Fruit fly (Drosophila melanogaster): ENCODE measurements around the gene CG6040.

The CG6040 gene

dm6 chr3R:19147511-19148239 is 50.9 kb downstream of the CG6040 start, which contains the start of gene Ppcs:
TSS of gene Ppcs (minus strand) at chr3R:19147910.
- TF ChIP-seq h (GFP tag; optimal IDR thresholded peaks at IDR 0.05) (peak; percentile 85), psq (GFP tag; optimal IDR thresholded peaks at IDR 0.05) (peak; percentile 51), ey (GFP tag; optimal IDR thresholded peaks at IDR 0.05) (peak; percentile 63), fru (GFP tag; optimal IDR thresholded peaks at IDR 0.05) (peak; percentile 71), rgr (GFP tag; optimal IDR thresholded peaks at IDR 0.05) (peak; percentile 65), brk (GFP tag; optimal IDR thresholded peaks at IDR 0.05) (peak; percentile 51), Sp1 (GFP tag; optimal IDR thresholded peaks at IDR 0.05) (peak; percentile 57), Dfd (GFP tag; optimal IDR thresholded peaks at IDR 0.05) (no peak), GATAd (GFP tag; optimal IDR thresholded peaks at IDR 0.05) (no peak), jim (GFP tag; optimal IDR thresholded peaks at IDR 0.05) (peak; percentile 62), Hr83 (GFP tag; optimal IDR thresholded peaks at IDR 0.05; ENCODE audit: poor library complexity, severe bottlenecking) (peak; percentile 22), usp (GFP tag; optimal IDR thresholded peaks at IDR 0.05) (no peak), Hnf4 (GFP tag; optimal IDR thresholded peaks at IDR 0.05) (peak; percentile 95), dmrt93B (GFP tag; optimal IDR thresholded peaks at IDR 0.05) (peak; percentile 78), OdsH (GFP tag; optimal IDR thresholded peaks at IDR 0.05) (peak; percentile 71), woc (GFP tag; optimal IDR thresholded peaks at IDR 0.05) (peak; percentile 66), Vsx2 (GFP tag; optimal IDR thresholded peaks at IDR 0.05; ENCODE audit: partially characterized antibody) (peak; percentile 76), CrebA (GFP tag; optimal IDR thresholded peaks at IDR 0.05; ENCODE audit: borderline replicate concordance) (no peak), Dif (GFP tag; optimal IDR thresholded peaks at IDR 0.05; ENCODE audit: partially characterized antibody) (peak; percentile 85), CG32264 (GFP tag; optimal IDR thresholded peaks at IDR 0.05) (peak; percentile 4), HLH106 (tag; optimal IDR thresholded peaks at IDR 0.05) (peak; percentile 70), dsf (GFP tag; optimal IDR thresholded peaks at IDR 0.05; ENCODE audit: borderline replicate concordance) (no peak), br (GFP tag; optimal IDR thresholded peaks at IDR 0.05) (peak; percentile 77), dl (GFP tag; optimal IDR thresholded peaks at IDR 0.05; ENCODE audit: insufficient read depth in 1 of 2, partially characterized antibody in 2 of 2) (peak in 1 of 2 experiments; percentile 79), sv (GFP tag; optimal IDR thresholded peaks at IDR 0.05) (peak; percentile 57), CG9705 (GFP tag; optimal IDR thresholded peaks at IDR 0.05) (peak; percentile 79), Myc (optimal IDR thresholded peaks at IDR 0.05) (peak; percentile 69), foxo (GFP tag; optimal IDR thresholded peaks at IDR 0.05) (peak in 1 of 2 experiments; percentile 76), Jra (GFP tag; optimal IDR thresholded peaks at IDR 0.05) (peak; percentile 66), sage (GFP tag; optimal IDR thresholded peaks at IDR 0.05) (no peak), Abd-B (GFP tag; optimal IDR thresholded peaks at IDR 0.05) (no peak), pan (optimal IDR thresholded peaks at IDR 0.05) (no peak), tai (GFP tag; optimal IDR thresholded peaks at IDR 0.05) (peak; percentile 76), Rel (GFP tag; optimal IDR thresholded peaks at IDR 0.05) (no peak), Rel (tag; optimal IDR thresholded peaks at IDR 0.05) (no peak), Hr78 (GFP tag; optimal IDR thresholded peaks at IDR 0.05) (no peak)

DNA sequence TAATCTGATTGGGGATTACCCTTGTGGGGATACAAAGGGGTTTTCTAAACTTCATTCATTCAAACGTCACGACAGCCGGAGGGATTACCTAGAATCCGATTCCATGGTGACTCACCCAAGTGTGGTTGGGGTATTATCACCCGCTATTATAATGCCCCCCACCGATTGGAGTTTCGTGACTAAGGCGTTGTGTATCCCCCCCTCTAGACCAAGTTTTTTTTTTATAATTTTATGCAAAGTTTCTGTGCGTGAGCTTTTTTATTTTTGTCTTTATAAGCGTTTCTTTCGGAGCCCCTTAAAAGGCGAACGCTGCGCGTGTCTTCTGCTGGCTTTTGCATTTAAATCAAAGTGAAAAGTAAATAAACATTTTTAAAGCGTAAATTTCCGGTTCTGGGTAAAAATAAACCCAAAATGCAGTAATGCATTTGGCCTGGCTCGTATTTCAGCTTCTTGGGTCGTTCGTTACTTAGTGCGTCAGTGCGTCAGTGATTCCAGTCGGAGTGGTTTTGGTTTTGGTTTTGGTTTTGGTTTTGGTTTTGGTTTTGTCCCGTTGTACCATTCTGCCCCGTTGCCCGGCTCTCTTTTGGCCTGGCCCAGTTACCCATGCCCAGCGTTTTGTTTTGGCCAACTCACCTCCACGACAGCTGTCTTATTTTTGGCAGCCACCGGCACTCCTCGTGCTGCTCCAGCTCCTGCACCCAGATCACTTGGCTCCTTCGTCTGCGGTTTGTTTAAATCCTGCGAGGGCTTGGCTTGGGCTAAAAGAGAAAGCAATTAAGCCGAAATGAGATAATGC is 54.3 kb downstream of the CG6040 start:
- TF ChIP-seq fru (GFP tag; optimal IDR thresholded peaks at IDR 0.05) (peak; percentile 81), tai (GFP tag; optimal IDR thresholded peaks at IDR 0.05) (no peak)
